Worm (Caenorhabditis elegans) whole organism, L3 larva: Measurements from ENCODE around the gene F09E10.7.
A peak's percentile ranks its signal among the peaks of the same experiment; 100 is the strongest.

ENCODE experiments used
- R02D3.7 ChIP-seq: fragments of 150-350 bp; optimal IDR thresholded peaks from 2 replicates; lab custom pipeline; 2014; ENCODE audit warnings: missing biosample characterization, missing genetic modification characterization
- ZK546.5 ChIP-seq: sonication (generic microtip); optimal IDR thresholded peaks from 2 replicates; lab custom pipeline; 2017; ENCODE audit warnings: missing biosample characterization, missing genetic modification characterization
- aly-2 ChIP-seq: fragments of 150-350 bp; optimal IDR thresholded peaks from 2 replicates; lab custom pipeline; 2014; ENCODE audit warnings: missing biosample characterization, missing genetic modification characterization
- ceh-16 ChIP-seq: sonication (generic microtip); optimal IDR thresholded peaks from 2 replicates; lab custom pipeline; 2017; ENCODE audit warnings: missing biosample characterization, missing genetic modification characterization
- ceh-28 ChIP-seq: fragments of 150-350 bp; optimal IDR thresholded peaks from 2 replicates; lab custom pipeline; 2014; ENCODE audit warnings: missing biosample characterization, missing genetic modification reagents, missing genetic modification characterization
- ceh-9 ChIP-seq: sonication (generic microtip); optimal IDR thresholded peaks from 2 replicates; lab custom pipeline; 2018; ENCODE audit warnings: missing biosample characterization, missing genetic modification characterization
- daf-12 ChIP-seq: fragments of 150-350 bp; optimal IDR thresholded peaks from 2 replicates; lab custom pipeline; 2014; ENCODE audit warnings: missing biosample characterization, missing genetic modification reagents, missing genetic modification characterization
- egl-27 ChIP-seq: sonication (generic microtip); optimal IDR thresholded peaks from 4 replicates; lab custom pipeline; 2017; ENCODE audit warnings: missing biosample characterization, missing genetic modification reagents, missing genetic modification characterization
- egl-5 ChIP-seq: fragments of 150-350 bp; optimal IDR thresholded peaks from 2 replicates; lab custom pipeline; 2017; ENCODE audit warnings: missing biosample characterization, missing genetic modification reagents, missing genetic modification characterization, inconsistent platforms
- elt-2 ChIP-seq: sonication (generic microtip); optimal IDR thresholded peaks from 2 replicates; lab custom pipeline; 2016; ENCODE audit warnings: missing genetic modification reagents, mild to moderate bottlenecking, missing genetic modification characterization, missing compliant biosample characterization
- elt-3 ChIP-seq, 3 experiments: fragments of 150-350 bp in 1 of 3; sonication (generic microtip) in 2 of 3; optimal IDR thresholded peaks; 2 replicates in 2 of 3; 4 replicates in 1 of 3; lab custom pipeline; 2014 to 2017; ENCODE audit warnings: missing biosample characterization in 3 of 3, missing genetic modification characterization in 3 of 3
- eor-1 ChIP-seq, 2 experiments: fragments of 150-350 bp; optimal IDR thresholded peaks; 2 replicates each; lab custom pipeline; 2014 to 2018; ENCODE audit warnings: missing biosample characterization in 2 of 2, missing genetic modification characterization in 2 of 2
- fkh-10 ChIP-seq: sonication (generic microtip); optimal IDR thresholded peaks from 2 replicates; lab custom pipeline; 2017; ENCODE audit warnings: missing biosample characterization, missing genetic modification reagents, missing genetic modification characterization
- fkh-2 ChIP-seq: fragments of 150-350 bp; optimal IDR thresholded peaks from 2 replicates; lab custom pipeline; 2014; ENCODE audit warnings: missing biosample characterization, missing genetic modification reagents, missing genetic modification characterization
- fos-1 ChIP-seq: fragments of 150-350 bp; optimal IDR thresholded peaks from 2 replicates; lab custom pipeline; 2014; ENCODE audit warnings: missing biosample characterization, missing genetic modification characterization
- jun-1 ChIP-seq: fragments of 150-350 bp; optimal IDR thresholded peaks from 2 replicates; lab custom pipeline; 2014; ENCODE audit warnings: missing biosample characterization, missing genetic modification reagents, missing genetic modification characterization
- lin-15B ChIP-seq: fragments of 150-350 bp; optimal IDR thresholded peaks from 2 replicates; lab custom pipeline; 2014; ENCODE audit warnings: missing biosample characterization, missing genetic modification characterization
- lin-39 ChIP-seq: fragments of 150-350 bp; optimal IDR thresholded peaks from 2 replicates; lab custom pipeline; 2018; ENCODE audit warnings: missing biosample characterization, missing genetic modification reagents, missing genetic modification characterization
- lsy-12 ChIP-seq: sonication (generic microtip); optimal IDR thresholded peaks from 2 replicates; lab custom pipeline; 2016; ENCODE audit warnings: mild to moderate bottlenecking, missing genetic modification characterization, missing compliant biosample characterization
- mdl-1 ChIP-seq: fragments of 150-350 bp; optimal IDR thresholded peaks from 2 replicates; lab custom pipeline; 2014; ENCODE audit warnings: missing biosample characterization, missing genetic modification characterization
- mml-1 ChIP-seq: fragments of 150-350 bp; sonication (generic microtip); optimal IDR thresholded peaks from 3 replicates; lab custom pipeline; 2014; ENCODE audit warnings: missing biosample characterization, missing genetic modification characterization
- nfya-1 ChIP-seq: sonication (generic microtip); optimal IDR thresholded peaks from 2 replicates; lab custom pipeline; 2017; ENCODE audit warnings: missing genetic modification characterization, mild to moderate bottlenecking, missing compliant biosample characterization, antibody characterized with exemption, moderate library complexity; ENCODE audit not compliant: insufficient read depth
- nhr-12 ChIP-seq: fragments of 150-350 bp; optimal IDR thresholded peaks from 2 replicates; lab custom pipeline; 2014; ENCODE audit warnings: missing biosample characterization, missing genetic modification characterization
- nhr-23 ChIP-seq: fragments of 150-350 bp; optimal IDR thresholded peaks from 2 replicates; lab custom pipeline; 2014; ENCODE audit warnings: missing biosample characterization, missing genetic modification reagents, missing genetic modification characterization
- nhr-237 ChIP-seq: fragments of 150-350 bp; optimal IDR thresholded peaks from 2 replicates; lab custom pipeline; 2014; ENCODE audit warnings: missing biosample characterization, missing genetic modification characterization
- nhr-25 ChIP-seq: sonication (generic microtip); optimal IDR thresholded peaks from 2 replicates; lab custom pipeline; 2017; ENCODE audit warnings: missing biosample characterization, missing genetic modification characterization
- nhr-28 ChIP-seq: fragments of 150-350 bp; optimal IDR thresholded peaks from 2 replicates; lab custom pipeline; 2014; ENCODE audit warnings: missing biosample characterization, missing genetic modification characterization
- nhr-43 ChIP-seq: sonication (generic microtip); optimal IDR thresholded peaks from 2 replicates; lab custom pipeline; 2016; ENCODE audit warnings: mild to moderate bottlenecking, missing genetic modification characterization, missing compliant biosample characterization; ENCODE audit not compliant: poor library complexity, severe bottlenecking
- nhr-67 ChIP-seq: fragments of 150-350 bp; optimal IDR thresholded peaks from 2 replicates; lab custom pipeline; 2014; ENCODE audit warnings: missing biosample characterization, missing genetic modification characterization
- nhr-76 ChIP-seq: fragments of 150-350 bp; sonication (generic microtip); optimal IDR thresholded peaks from 5 replicates; lab custom pipeline; 2014; ENCODE audit warnings: missing biosample characterization, missing genetic modification characterization
- nhr-77 ChIP-seq: fragments of 150-350 bp; optimal IDR thresholded peaks from 2 replicates; lab custom pipeline; 2014; ENCODE audit warnings: missing biosample characterization, missing genetic modification characterization
- pha-4 ChIP-seq: fragments of 150-350 bp; optimal IDR thresholded peaks from 2 replicates; lab custom pipeline; 2014; ENCODE audit warnings: missing biosample characterization, missing genetic modification reagents, missing genetic modification characterization
- pqm-1 ChIP-seq: fragments of 150-350 bp; optimal IDR thresholded peaks from 2 replicates; lab custom pipeline; 2017; ENCODE audit warnings: missing biosample characterization, missing genetic modification characterization, inconsistent platforms
- sea-2 ChIP-seq: fragments of 150-350 bp; sonication (generic microtip); optimal IDR thresholded peaks from 4 replicates; lab custom pipeline; 2014; ENCODE audit warnings: missing biosample characterization, missing genetic modification reagents, missing genetic modification characterization
- skn-1 ChIP-seq: fragments of 150-350 bp; optimal IDR thresholded peaks from 2 replicates; lab custom pipeline; 2014; ENCODE audit warnings: missing biosample characterization, missing genetic modification characterization
- snpc-4 ChIP-seq: fragments of 150-350 bp; optimal IDR thresholded peaks from 2 replicates; lab custom pipeline; 2014; ENCODE audit warnings: missing biosample characterization, missing genetic modification characterization
- tbx-2 ChIP-seq: sonication (generic microtip); optimal IDR thresholded peaks from 2 replicates; lab custom pipeline; 2016; ENCODE audit warnings: mild to moderate bottlenecking, missing genetic modification characterization, missing compliant biosample characterization
- unc-39 ChIP-seq: sonication (generic microtip); optimal IDR thresholded peaks from 4 replicates; lab custom pipeline; 2017; ENCODE audit warnings: missing biosample characterization, missing genetic modification characterization
- unc-62 ChIP-seq: fragments of 150-350 bp; sonication (generic microtip); optimal IDR thresholded peaks from 4 replicates; lab custom pipeline; 2014; ENCODE audit warnings: missing biosample characterization, missing genetic modification reagents, missing genetic modification characterization
- zag-1 ChIP-seq: fragments of 150-350 bp; optimal IDR thresholded peaks from 2 replicates; lab custom pipeline; 2014; ENCODE audit warnings: missing biosample characterization, missing genetic modification characterization
- ztf-4 ChIP-seq: fragments of 150-350 bp; optimal IDR thresholded peaks from 2 replicates; lab custom pipeline; 2014; ENCODE audit warnings: missing biosample characterization, missing genetic modification characterization

Gene F09E10.7

ce11 chrX:1459756-1460155 lies 41.9 kb downstream of the F09E10.7 start:
- no peak for TF ChIP-seq elt-3 (tag; optimal IDR thresholded peaks at IDR 0.05; lab: Kevin White, UChicago)

DNA sequence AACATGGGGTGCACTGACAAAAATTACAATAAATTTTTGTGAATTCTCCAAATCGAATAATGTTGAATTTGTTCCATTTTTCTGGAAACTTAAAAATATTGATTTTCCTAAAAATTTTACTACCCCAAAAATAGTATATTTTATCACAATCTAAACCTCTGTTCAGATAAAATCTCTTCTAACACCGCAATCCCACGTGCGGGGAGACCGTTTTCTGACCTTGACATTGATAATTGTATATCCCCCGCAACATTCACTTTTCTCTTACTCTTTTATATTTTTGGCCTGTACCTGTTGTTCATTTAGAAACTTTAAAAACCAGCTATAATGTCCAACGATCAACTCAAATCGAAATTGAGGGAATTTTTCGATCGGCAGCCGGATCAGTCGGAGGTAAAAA lies 42.9 kb downstream of the F09E10.7 start, which contains the start of gene D1005.2:
TSS of gene D1005.2 (plus strand) at position 230 of the 400 bp plus-strand sequence.
- TF ChIP-seq ztf-4 (tag; lab: Kevin White, UChicago) = no peak
- TF ChIP-seq nfya-1 (tag; lab: Kevin White, UChicago) = no peak
- TF ChIP-seq mml-1 (tag; lab: Kevin White, UChicago) = no peak
- peak; percentile 41 for TF ChIP-seq nhr-25
- no peak for TF ChIP-seq ceh-9 (tag; lab: Kevin White, UChicago)
- TF ChIP-seq nhr-23 (tag; lab: Kevin White, UChicago) = peak; percentile 63

DNA sequence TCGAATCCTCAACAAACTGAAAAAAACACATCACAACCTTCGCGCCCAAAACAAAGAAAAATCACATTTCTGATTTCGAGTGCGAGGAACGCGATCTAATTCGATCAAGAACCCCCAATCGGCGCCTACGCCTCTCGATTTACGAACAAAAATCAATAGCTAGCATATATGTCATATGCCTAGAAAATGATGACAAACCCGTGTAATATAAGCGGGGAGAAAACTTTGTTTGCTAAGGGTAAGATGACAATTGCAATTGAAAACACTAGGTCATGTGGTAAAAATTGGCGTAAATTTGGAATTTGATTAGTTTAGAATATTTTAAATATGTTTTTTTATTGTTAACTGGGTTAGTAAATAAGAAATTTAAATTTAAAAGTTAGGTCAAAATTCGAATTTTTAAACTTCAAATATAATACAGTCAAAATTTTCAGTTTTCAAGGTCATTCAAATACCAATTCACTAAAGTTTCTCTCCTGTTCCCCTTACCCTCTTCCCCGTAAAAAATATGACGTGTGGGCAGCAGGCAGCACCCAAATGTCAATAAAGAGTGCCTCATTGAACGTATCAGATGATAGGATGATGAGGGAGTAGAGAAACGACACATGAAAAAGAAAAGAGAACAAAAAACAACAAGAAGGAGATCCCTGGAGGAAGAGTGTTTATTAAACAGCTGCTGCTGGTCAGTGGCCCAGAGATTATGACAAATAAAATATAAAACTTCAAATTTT lies 45.1 kb downstream of the F09E10.7 start:
- TF ChIP-seq nhr-12 (no peak), ceh-9 (tag; lab: Kevin White, UChicago) (no peak), mdl-1 (tag; lab: Kevin White, UChicago) (no peak), snpc-4 (tag; lab: Kevin White, UChicago) (no peak), ceh-16 (tag; lab: Kevin White, UChicago) (no peak), unc-62 (no peak), sea-2 (GFP tag; lab: Kevin White, UChicago) (no peak), pqm-1 (tag; lab: Kevin White, UChicago) (peak; percentile 57), aly-2 (tag; lab: Kevin White, UChicago) (no peak), skn-1 (tag; lab: Kevin White, UChicago) (peak; percentile 91), lin-15B (tag; lab: Kevin White, UChicago) (no peak), R02D3.7 (no peak), elt-2 (tag; lab: Kevin White, UChicago) (peak; percentile 45), nhr-67 (no peak), ztf-4 (tag; lab: Kevin White, UChicago) (no peak), ceh-28 (peak; percentile 9), nhr-25 (peak; percentile 57), nhr-76 (tag; lab: Kevin White, UChicago) (no peak), eor-1 (tag; optimal IDR thresholded peaks at IDR 0.05; lab: Kevin White, UChicago) (no peak), tbx-2 (tag; lab: Kevin White, UChicago) (no peak), nfya-1 (tag; lab: Kevin White, UChicago) (peak; percentile 39), egl-27 (tag; lab: Kevin White, UChicago) (peak; percentile 42), unc-39 (tag; lab: Kevin White, UChicago) (no peak), nhr-43 (peak; percentile 17), zag-1 (no peak), ZK546.5 (no peak), nhr-23 (tag; lab: Kevin White, UChicago) (peak; percentile 21), nhr-237 (no peak), lin-39 (tag; lab: Kevin White, UChicago) (no peak), nhr-77 (tag; lab: Kevin White, UChicago) (no peak), pha-4 (tag; lab: Kevin White, UChicago) (peak; percentile 99), egl-5 (tag; lab: Kevin White, UChicago) (peak; percentile 86), mml-1 (tag; lab: Kevin White, UChicago) (no peak)

DNA sequence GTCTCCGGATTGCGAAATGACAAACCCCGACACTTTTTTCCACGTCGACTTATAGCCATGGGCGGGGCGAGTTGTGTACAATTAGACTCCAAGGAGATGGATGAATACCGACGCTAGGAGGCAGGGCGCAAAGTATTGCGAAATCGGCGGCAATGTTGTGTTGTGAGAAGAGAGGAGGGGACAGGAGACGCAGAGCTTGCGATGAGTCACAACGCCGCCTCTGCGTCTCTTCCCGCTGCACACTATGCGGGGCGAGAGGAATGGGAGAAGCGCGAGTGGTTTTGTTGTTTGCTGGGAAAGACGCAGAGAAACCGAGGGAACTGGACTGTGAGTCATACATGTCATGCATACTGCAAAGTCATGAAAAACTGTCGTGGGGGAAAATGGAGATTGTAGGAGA lies 47.3 kb downstream of the F09E10.7 start:
- TF ChIP-seq unc-62 (peak; percentile 64), aly-2 (tag; lab: Kevin White, UChicago) (no peak), nfya-1 (tag; lab: Kevin White, UChicago) (peak; percentile 88), lin-39 (tag; lab: Kevin White, UChicago) (peak; percentile 93), sea-2 (GFP tag; lab: Kevin White, UChicago) (peak; percentile 86), egl-5 (tag; lab: Kevin White, UChicago) (peak; percentile 17), lin-15B (tag; lab: Kevin White, UChicago) (peak; percentile 48), pqm-1 (tag; lab: Kevin White, UChicago) (peak; percentile 55), ZK546.5 (no peak), daf-12 (no peak), ceh-16 (tag; lab: Kevin White, UChicago) (no peak), eor-1 (tag; optimal IDR thresholded peaks at IDR 0.05; lab: Kevin White, UChicago) (no peak), nhr-28 (no peak), nhr-237 (no peak), fos-1 (tag; lab: Kevin White, UChicago) (peak; percentile 100), unc-39 (tag; lab: Kevin White, UChicago) (peak; percentile 16), nhr-12 (no peak), nhr-23 (tag; lab: Kevin White, UChicago) (peak; percentile 93), R02D3.7 (peak; percentile 57), egl-27 (tag; lab: Kevin White, UChicago) (peak; percentile 90), ceh-28 (peak; percentile 82), pha-4 (tag; lab: Kevin White, UChicago) (peak; percentile 94), tbx-2 (tag; lab: Kevin White, UChicago) (peak; percentile 84), ztf-4 (tag; lab: Kevin White, UChicago) (no peak), lsy-12 (tag; lab: Kevin White, UChicago) (peak; percentile 90), jun-1 (tag; lab: Kevin White, UChicago) (peak; percentile 99), nhr-25 (peak; percentile 98), elt-2 (tag; lab: Kevin White, UChicago) (peak; percentile 83), zag-1 (no peak), skn-1 (tag; lab: Kevin White, UChicago) (peak; percentile 83), mml-1 (tag; lab: Kevin White, UChicago) (no peak), fkh-10 (peak; percentile 44), fkh-2 (tag; lab: Kevin White, UChicago) (peak; percentile 27)
